Fruit fly (Drosophila melanogaster) whole organism, wandering third instar larva: ENCODE measurements around the gene NKCC.
A peak's percentile ranks its signal among the peaks of the same experiment; 100 is the strongest.

Experiments
- CG32264 ChIP-seq: fragments of 200-800 bp; sonication (Bioruptor generic); optimal IDR thresholded peaks from 2 replicates; lab custom pipeline; 2016; ENCODE audit warnings: missing biosample characterization, missing genetic modification characterization
- CG9705 ChIP-seq: fragments of 200-800 bp; sonication (Bioruptor generic); optimal IDR thresholded peaks from 2 replicates; lab custom pipeline; 2018; ENCODE audit warnings: missing biosample characterization, mild to moderate bottlenecking, missing genetic modification characterization
- CrebA ChIP-seq: fragments of 200-800 bp; sonication (Bioruptor generic); optimal IDR thresholded peaks from 2 replicates; lab custom pipeline; 2016; ENCODE audit warnings: missing biosample characterization, mild to moderate bottlenecking, missing genetic modification characterization, borderline replicate concordance
- Dfd ChIP-seq: fragments of >200 bp; optimal IDR thresholded peaks from 2 replicates; lab custom pipeline; 2017; ENCODE audit warnings: missing biosample characterization, missing genetic modification characterization
- Dif ChIP-seq: fragments of 200-275, 200-300 bp; sonication (Bioruptor generic); optimal IDR thresholded peaks from 2 replicates; lab custom pipeline; 2018; ENCODE audit warnings: missing biosample characterization, missing genetic modification characterization; ENCODE audit not compliant: partially characterized antibody
- GATAd ChIP-seq: sonication (Bioruptor generic); optimal IDR thresholded peaks from 2 replicates; lab custom pipeline; 2016; ENCODE audit warnings: missing biosample characterization, missing genetic modification characterization
- HLH106 ChIP-seq: fragments of 200-800 bp; optimal IDR thresholded peaks from 3 replicates; lab custom pipeline; 2019; ENCODE audit warnings: missing biosample characterization, mild to moderate bottlenecking, missing genetic modification characterization, moderate library complexity
- Hnf4 ChIP-seq: fragments of 200-800 bp; sonication (Bioruptor generic); optimal IDR thresholded peaks from 2 replicates; lab custom pipeline; 2016; ENCODE audit warnings: missing biosample characterization, mild to moderate bottlenecking, missing genetic modification characterization
- Hr78 ChIP-seq: fragments of >200 bp; optimal IDR thresholded peaks from 2 replicates; lab custom pipeline; 2017; ENCODE audit warnings: missing biosample characterization, missing genetic modification characterization
- Hr83 ChIP-seq: fragments of 200-300 bp; sonication (Bioruptor generic); optimal IDR thresholded peaks from 2 replicates; lab custom pipeline; 2016; ENCODE audit warnings: missing biosample characterization, mild to moderate bottlenecking, missing genetic modification characterization, moderate library complexity; ENCODE audit not compliant: poor library complexity, severe bottlenecking
- Jra ChIP-seq: sonication (Bioruptor generic); optimal IDR thresholded peaks from 2 replicates; lab custom pipeline; 2016; ENCODE audit warnings: missing biosample characterization, missing genetic modification characterization
- Mio ChIP-seq: sonication (Bioruptor generic); optimal IDR thresholded peaks from 2 replicates; lab custom pipeline; 2016; ENCODE audit warnings: missing biosample characterization, missing genetic modification characterization
- N ChIP-seq: fragments of >200 bp; optimal IDR thresholded peaks from 2 replicates; lab custom pipeline; 2018; ENCODE audit warnings: missing biosample characterization, missing external identifiers, missing genetic modification characterization
- OdsH ChIP-seq: fragments of 200-800 bp; sonication (Bioruptor generic); optimal IDR thresholded peaks from 2 replicates; lab custom pipeline; 2016; ENCODE audit warnings: missing biosample characterization, mild to moderate bottlenecking, missing genetic modification characterization
- Rel ChIP-seq, 2 experiments: fragments of 200-800 bp; sonication (Bioruptor generic) in 1 of 2; optimal IDR thresholded peaks; 2 replicates in 1 of 2; 3 replicates in 1 of 2; lab custom pipeline; 2016 to 2019; ENCODE audit warnings: mild to moderate bottlenecking in 2 of 2, missing biosample characterization in 2 of 2, missing genetic modification characterization in 2 of 2, moderate library complexity in 1 of 2
- br ChIP-seq: fragments of 200-800 bp; sonication (Bioruptor generic); optimal IDR thresholded peaks from 2 replicates; lab custom pipeline; 2016; ENCODE audit warnings: missing biosample characterization, missing genetic modification characterization
- dl ChIP-seq, 2 experiments: fragments of 175-275, 200-275 bp in 1 of 2; fragments of 200-275 bp in 1 of 2; sonication (Bioruptor generic); optimal IDR thresholded peaks; lab custom pipeline; 2018; ENCODE audit warnings: mild to moderate bottlenecking in 2 of 2, missing biosample characterization in 2 of 2, missing genetic modification characterization in 2 of 2, moderate library complexity in 2 of 2; ENCODE audit not compliant: partially characterized antibody in 2 of 2, insufficient read depth in 1 of 2
- dmrt93B ChIP-seq: fragments of 200-800 bp; sonication (Bioruptor generic); optimal IDR thresholded peaks from 2 replicates; lab custom pipeline; 2018; ENCODE audit warnings: missing biosample characterization, mild to moderate bottlenecking, missing genetic modification characterization
- dsf ChIP-seq: sonication (Bioruptor generic); optimal IDR thresholded peaks from 2 replicates; lab custom pipeline; 2016; ENCODE audit warnings: missing biosample characterization, missing genetic modification characterization, borderline replicate concordance
- ey ChIP-seq: fragments of 200-800 bp; sonication (Bioruptor generic); optimal IDR thresholded peaks from 2 replicates; lab custom pipeline; 2016; ENCODE audit warnings: missing biosample characterization, missing genetic modification characterization
- foxo ChIP-seq, 2 experiments: fragments of 200-800 bp; sonication (Bioruptor generic); optimal IDR thresholded peaks; 2 replicates in 1 of 2; 3 replicates in 1 of 2; lab custom pipeline; 2016 to 2017; ENCODE audit warnings: missing biosample characterization in 2 of 2, missing genetic modification characterization in 2 of 2
- fru ChIP-seq: fragments of 200-800 bp; sonication (Bioruptor generic); optimal IDR thresholded peaks from 3 replicates; lab custom pipeline; 2016; ENCODE audit warnings: missing biosample characterization, mild to moderate bottlenecking, missing genetic modification characterization
- h ChIP-seq: fragments of 200-800 bp; sonication (Bioruptor generic); optimal IDR thresholded peaks from 3 replicates; lab custom pipeline; 2016; ENCODE audit warnings: missing biosample characterization, mild to moderate bottlenecking, missing genetic modification characterization
- jim ChIP-seq: fragments of 175-275, 200-325 bp; sonication (Bioruptor generic); optimal IDR thresholded peaks from 2 replicates; lab custom pipeline; 2016; ENCODE audit warnings: missing biosample characterization, mild to moderate bottlenecking, missing genetic modification characterization
- lola ChIP-seq: fragments of >200 bp; optimal IDR thresholded peaks from 2 replicates; lab custom pipeline; 2017; ENCODE audit warnings: missing biosample characterization, missing genetic modification characterization
- pan ChIP-seq: fragments of >200 bp; optimal IDR thresholded peaks from 2 replicates; lab custom pipeline; 2017
- psq ChIP-seq: fragments of 200-800 bp; sonication (Bioruptor generic); optimal IDR thresholded peaks from 3 replicates; lab custom pipeline; 2017; ENCODE audit warnings: missing biosample characterization, mild to moderate bottlenecking, missing genetic modification characterization, moderate library complexity
- rgr ChIP-seq: fragments of 200-800 bp; sonication (Bioruptor generic); optimal IDR thresholded peaks from 3 replicates; lab custom pipeline; 2016; ENCODE audit warnings: missing biosample characterization, mild to moderate bottlenecking, missing genetic modification characterization
- sage ChIP-seq: fragments of 200-800 bp; sonication (Bioruptor generic); optimal IDR thresholded peaks from 2 replicates; lab custom pipeline; 2016; ENCODE audit warnings: missing biosample characterization, mild to moderate bottlenecking, missing genetic modification characterization
- tai ChIP-seq: sonication (Bioruptor generic); optimal IDR thresholded peaks from 2 replicates; lab custom pipeline; 2016; ENCODE audit warnings: missing biosample characterization, missing genetic modification characterization
- usp ChIP-seq: fragments of >200 bp; optimal IDR thresholded peaks from 2 replicates; lab custom pipeline; 2017; ENCODE audit warnings: missing biosample characterization, missing genetic modification characterization
- woc ChIP-seq: sonication (Bioruptor generic); optimal IDR thresholded peaks from 2 replicates; lab custom pipeline; 2016; ENCODE audit warnings: missing biosample characterization, mild to moderate bottlenecking, missing genetic modification characterization

Gene NKCC

DNA sequence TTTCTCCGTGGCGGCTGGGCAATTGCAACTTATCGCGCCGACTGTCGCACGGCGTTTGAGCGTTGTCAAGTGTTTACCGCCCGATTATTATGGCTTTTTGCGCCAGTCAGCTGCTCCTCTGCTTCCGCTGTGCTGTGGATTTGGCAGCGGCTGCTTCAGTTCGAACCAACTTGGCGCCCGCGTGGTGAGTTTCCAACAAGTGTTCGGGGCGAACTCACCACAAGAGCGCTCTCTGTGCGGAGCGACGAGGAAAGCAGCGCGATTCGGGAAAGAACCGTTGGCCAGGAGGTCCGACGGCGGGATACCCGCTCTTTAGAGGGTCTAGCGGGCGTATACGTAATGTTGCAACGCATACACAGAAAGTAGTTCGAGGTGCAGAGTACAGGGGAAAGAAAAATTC lies at the start of gene NKCC:
NKCC (minus strand) TSS at position 57 of the 400 bp plus-strand sequence.
- no peak for TF ChIP-seq dsf (GFP tag; lab: Kevin White, UChicago)
- no peak for TF ChIP-seq br (GFP tag; lab: Kevin White, UChicago)
- TF ChIP-seq Hnf4 (GFP tag; lab: Kevin White, UChicago) = no peak
- TF ChIP-seq ey (GFP tag; lab: Kevin White, UChicago) = no peak
- no peak for TF ChIP-seq Rel (GFP tag; optimal IDR thresholded peaks at IDR 0.05; lab: Kevin White, UChicago)
- peak; percentile 90 for TF ChIP-seq Rel (tag; optimal IDR thresholded peaks at IDR 0.05; lab: Kevin White, UChicago)
- no peak for TF ChIP-seq psq
- TF ChIP-seq foxo (GFP tag; optimal IDR thresholded peaks at IDR 0.05; lab: Kevin White, UChicago) = no peak
- no peak for TF ChIP-seq Hr78

DNA sequence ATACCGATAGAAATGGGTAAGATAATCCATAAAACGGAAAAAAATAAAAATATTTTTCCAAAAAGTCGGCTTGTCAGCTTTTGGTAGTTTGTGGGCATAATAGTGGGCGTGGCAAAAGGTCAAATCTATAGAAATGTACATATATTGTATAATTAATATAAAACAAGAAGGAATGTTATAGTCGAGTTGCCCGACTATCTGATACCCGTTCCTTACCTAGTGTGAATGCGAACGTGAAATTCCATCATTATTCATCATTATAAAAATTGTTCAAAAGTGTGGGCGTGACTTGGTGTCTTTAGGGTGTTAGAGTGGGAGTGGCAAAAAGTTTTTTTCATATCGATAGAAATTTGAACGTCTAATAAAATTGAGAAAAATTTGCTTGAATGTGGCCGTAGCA lies 49.1 kb upstream of the NKCC start:
- TF ChIP-seq N (GFP tag; lab: Kevin White, UChicago) (no peak), OdsH (GFP tag; lab: Kevin White, UChicago) (no peak), CG32264 (GFP tag; lab: Kevin White, UChicago) (no peak), jim (no peak), Rel (GFP tag; optimal IDR thresholded peaks at IDR 0.05; lab: Kevin White, UChicago) (no peak), Rel (tag; optimal IDR thresholded peaks at IDR 0.05; lab: Kevin White, UChicago) (no peak), GATAd (GFP tag; lab: Kevin White, UChicago) (no peak), woc (GFP tag; lab: Kevin White, UChicago) (no peak), sage (GFP tag; lab: Kevin White, UChicago) (no peak), rgr (no peak), HLH106 (tag; lab: Kevin White, UChicago) (no peak), h (no peak), Mio (GFP tag; lab: Kevin White, UChicago) (no peak), Hnf4 (GFP tag; lab: Kevin White, UChicago) (no peak), dsf (GFP tag; lab: Kevin White, UChicago) (no peak), dmrt93B (GFP tag; lab: Kevin White, UChicago) (no peak), Hr78 (no peak), pan (lab: Kevin White, UChicago) (no peak), CrebA (no peak), dl (GFP tag; optimal IDR thresholded peaks at IDR 0.05; lab: Kevin White, UChicago; ENCODE audit: insufficient read depth in 1 of 2, partially characterized antibody in 2 of 2) (no peak)

DNA sequence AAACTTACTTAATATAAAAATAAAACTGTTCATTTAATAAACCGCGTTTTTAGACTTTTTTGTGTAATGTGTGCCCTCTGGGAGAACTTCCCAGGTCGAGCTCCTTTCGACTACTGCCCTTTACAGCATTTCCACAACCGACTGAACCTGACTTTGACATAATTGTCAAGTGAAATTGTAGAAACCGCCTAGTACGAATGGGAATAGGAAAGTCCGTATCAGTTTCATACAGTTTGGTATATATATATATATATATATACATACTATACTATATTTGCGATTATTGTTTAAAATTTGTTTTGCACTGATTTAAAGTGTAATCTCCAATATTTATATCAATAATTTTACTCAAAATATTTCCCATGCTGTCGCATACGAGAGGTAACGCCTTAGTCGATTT lies 48.6 kb upstream of the NKCC start, which contains the start of gene mia:
mia (minus strand) TSS at position 101 of the 400 bp plus-strand sequence.
- no peak for TF ChIP-seq CrebA
- TF ChIP-seq CG9705 (GFP tag; lab: Kevin White, UChicago) = no peak
- TF ChIP-seq lola = no peak
- no peak for TF ChIP-seq HLH106 (tag; lab: Kevin White, UChicago)
- no peak for TF ChIP-seq Dfd (GFP tag; lab: Kevin White, UChicago)
- no peak for TF ChIP-seq pan (lab: Kevin White, UChicago)
- TF ChIP-seq fru (GFP tag; lab: Kevin White, UChicago) = no peak
- TF ChIP-seq Dif = no peak
- no peak for TF ChIP-seq tai
- no peak for TF ChIP-seq Mio (GFP tag; lab: Kevin White, UChicago)
- TF ChIP-seq ey (GFP tag; lab: Kevin White, UChicago) = no peak

DNA sequence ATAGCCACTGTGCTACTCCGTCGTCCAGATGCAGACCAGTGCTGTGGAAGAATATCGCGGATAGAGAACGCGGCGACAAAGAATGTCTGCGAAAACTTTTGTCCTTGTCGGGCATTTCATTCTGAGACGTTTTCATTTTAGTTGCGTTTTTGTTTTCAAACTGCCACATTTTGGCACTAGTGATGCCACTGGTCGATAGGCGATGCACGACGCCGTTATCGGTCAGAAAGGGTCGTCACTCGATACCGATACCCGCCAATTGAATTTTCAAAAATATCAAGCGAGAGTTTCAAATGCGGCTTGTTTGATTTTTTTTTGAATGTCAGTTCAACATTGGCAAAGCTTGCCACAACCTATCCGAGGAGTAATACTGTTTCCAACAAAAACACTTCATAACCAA lies 48.0 kb upstream of the NKCC start:
- no peak for TF ChIP-seq CrebA
- TF ChIP-seq N (GFP tag; lab: Kevin White, UChicago) = no peak
- no peak for TF ChIP-seq HLH106 (tag; lab: Kevin White, UChicago)
- no peak for TF ChIP-seq GATAd (GFP tag; lab: Kevin White, UChicago)
- no peak for TF ChIP-seq br (GFP tag; lab: Kevin White, UChicago)
- no peak for TF ChIP-seq jim
- no peak for TF ChIP-seq Hr83 (GFP tag; lab: Kevin White, UChicago)
- no peak for TF ChIP-seq Jra
- no peak for TF ChIP-seq foxo (GFP tag; optimal IDR thresholded peaks at IDR 0.05; lab: Kevin White, UChicago)
- no peak for TF ChIP-seq usp
- TF ChIP-seq, all 38 proteins: peak for 0
